Fruit fly (Drosophila melanogaster): Measurements from ENCODE around the gene Cdc16.

Gene Cdc16

DNA sequence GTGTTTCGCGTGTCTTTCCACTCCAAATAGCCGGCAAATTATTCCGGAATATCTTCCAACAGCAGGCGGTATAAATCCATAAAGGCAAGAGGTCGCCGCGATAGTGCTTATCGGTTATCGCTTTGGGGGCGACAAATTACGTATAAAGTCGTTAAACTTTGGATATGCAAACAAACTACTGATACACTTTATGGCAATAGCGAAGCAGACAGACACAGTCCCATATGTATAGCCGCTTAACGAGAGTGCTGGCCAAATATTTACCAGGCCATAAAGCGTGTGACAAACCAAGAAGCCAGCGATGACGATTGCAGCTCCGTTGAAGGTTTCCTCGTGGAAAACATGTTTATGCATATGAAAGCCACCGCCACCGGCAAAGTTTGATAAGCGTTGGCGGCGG lies 3.3 kb downstream of the Cdc16 start:
- TF ChIP-seq h (optimal IDR thresholded peaks at IDR 0.05) (no peak), ttk (optimal IDR thresholded peaks at IDR 0.05) (no peak), psq (optimal IDR thresholded peaks at IDR 0.05) (no peak), insv (optimal IDR thresholded peaks at IDR 0.05) (no peak), Sin3A (optimal IDR thresholded peaks at IDR 0.05) (no peak), Myc (optimal IDR thresholded peaks at IDR 0.05) (no peak)

dm6 chr3R:23287951-23288350 lies 7.0 kb downstream of the Cdc16 start, which contains the start of gene wam:
Gene wam, minus strand, starts transcription at chr3R:23288051.
- TF ChIP-seq psq (optimal IDR thresholded peaks at IDR 0.05) = no peak

DNA sequence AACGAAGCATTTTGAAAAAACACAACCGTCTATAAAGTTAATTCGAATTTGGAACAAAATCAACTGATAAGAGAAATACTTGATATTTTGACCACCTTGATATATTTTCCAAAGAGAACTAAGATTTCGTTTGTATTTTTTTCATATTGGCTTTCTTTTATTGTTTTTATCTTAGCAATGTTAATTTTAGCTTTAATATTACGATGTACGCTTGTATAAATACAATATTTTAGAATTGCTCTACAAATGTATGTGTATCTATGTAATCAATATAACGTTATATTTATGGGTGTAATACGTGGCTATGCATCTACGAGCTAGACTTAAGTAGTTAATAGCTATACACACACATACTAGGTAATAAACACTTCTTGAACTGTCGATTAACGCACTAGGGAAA lies 9.1 kb downstream of the Cdc16 start, which contains the start of gene bb8:
Gene bb8, minus strand, starts transcription at position 101 of the 400 bp plus-strand sequence.
- TF ChIP-seq Sin3A (optimal IDR thresholded peaks at IDR 0.05) (no peak), h (optimal IDR thresholded peaks at IDR 0.05) (no peak), psq (optimal IDR thresholded peaks at IDR 0.05) (no peak), Myc (optimal IDR thresholded peaks at IDR 0.05) (no peak), ttk (optimal IDR thresholded peaks at IDR 0.05) (no peak), insv (optimal IDR thresholded peaks at IDR 0.05) (no peak)

- TF ChIP-seq h (optimal IDR thresholded peaks at IDR 0.05) = no peak
- no peak for TF ChIP-seq insv (optimal IDR thresholded peaks at IDR 0.05)
- no peak for TF ChIP-seq psq (optimal IDR thresholded peaks at IDR 0.05)
- TF ChIP-seq Sin3A (optimal IDR thresholded peaks at IDR 0.05) = no peak
- TF ChIP-seq ttk (optimal IDR thresholded peaks at IDR 0.05) = no peak
- no peak for TF ChIP-seq Myc (optimal IDR thresholded peaks at IDR 0.05)
These were observed 11.3 kb downstream of the Cdc16 start for dm6 chr3R:23292267-23292666.

DNA sequence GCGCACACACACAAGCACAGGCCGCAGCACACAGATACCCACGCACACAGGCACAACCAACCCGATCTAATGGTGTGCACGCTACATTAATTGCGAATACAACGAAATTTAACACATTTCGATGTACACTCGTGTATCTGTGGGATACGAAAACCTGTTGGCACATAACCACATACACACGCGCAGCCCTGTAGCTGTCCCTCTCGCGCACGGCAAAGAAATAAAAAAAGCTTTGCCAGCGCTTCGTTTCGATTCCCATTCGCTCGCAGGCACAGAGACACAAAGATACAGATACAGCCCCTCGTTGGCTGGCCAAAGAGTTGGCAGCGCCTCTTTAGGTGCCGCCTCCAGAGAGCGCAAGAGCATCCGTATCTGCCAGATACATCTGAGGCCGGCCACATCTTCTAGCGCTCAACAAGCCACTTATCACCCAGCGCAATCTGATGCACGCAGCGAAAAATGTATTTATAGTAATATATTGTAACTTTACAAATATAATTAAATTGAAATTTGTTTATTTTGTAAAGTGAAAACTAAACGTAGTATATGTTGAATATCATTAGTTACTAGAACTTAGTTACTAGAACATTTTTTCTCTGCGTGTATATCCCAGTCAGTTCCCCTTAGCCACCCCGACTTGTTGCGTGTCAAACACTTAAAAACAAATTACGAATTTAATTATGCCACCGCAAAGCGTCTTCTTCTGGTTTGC lies 12.2 kb downstream of the Cdc16 start:
- TF ChIP-seq insv (optimal IDR thresholded peaks at IDR 0.05) = no peak
- TF ChIP-seq Myc (optimal IDR thresholded peaks at IDR 0.05) = no peak
- TF ChIP-seq Sin3A (optimal IDR thresholded peaks at IDR 0.05) = no peak
- TF ChIP-seq ttk (optimal IDR thresholded peaks at IDR 0.05) = no peak
- no peak for TF ChIP-seq psq (optimal IDR thresholded peaks at IDR 0.05)
- no peak for TF ChIP-seq h (optimal IDR thresholded peaks at IDR 0.05)

DNA sequence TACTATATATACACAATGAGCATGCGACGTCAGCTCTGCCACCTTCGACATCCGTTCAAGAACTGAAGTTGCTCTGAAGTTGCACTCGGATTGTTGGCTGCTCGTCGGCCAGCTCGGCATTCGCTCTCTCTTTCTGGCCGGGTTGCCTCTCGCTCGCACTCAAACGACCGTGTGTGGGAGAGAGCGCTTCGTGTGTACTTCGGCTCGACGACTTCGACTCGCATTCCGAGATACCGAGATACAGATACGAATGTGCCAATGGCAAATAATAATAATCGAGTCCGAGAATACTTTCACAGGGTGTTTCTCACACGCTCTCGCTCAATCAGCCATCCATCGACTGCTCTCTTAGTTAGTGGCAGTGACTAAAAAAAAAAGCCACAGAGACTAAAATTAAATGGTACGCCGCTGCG lies 14.4 kb downstream of the Cdc16 start:
- no peak for TF ChIP-seq psq (optimal IDR thresholded peaks at IDR 0.05)

DNA sequence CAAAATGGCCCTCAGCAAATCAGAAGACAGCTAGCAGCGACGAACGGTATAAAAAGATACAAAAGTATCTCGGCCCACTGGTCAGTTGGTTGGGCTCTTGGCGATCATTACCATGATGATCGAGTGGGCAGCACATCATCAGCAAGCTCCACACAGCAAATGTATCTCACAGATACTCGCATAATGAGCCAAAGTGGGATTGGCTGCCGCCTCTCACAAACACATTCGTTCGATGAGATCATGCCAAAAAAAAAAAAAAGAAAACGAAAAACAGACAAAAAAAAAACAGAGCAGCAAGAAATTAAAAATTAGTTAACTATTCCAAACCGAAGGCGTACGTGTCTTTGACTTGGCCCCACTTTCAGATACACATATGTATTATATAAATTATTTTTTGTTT lies 15.1 kb downstream of the Cdc16 start:
- TF ChIP-seq Sin3A (optimal IDR thresholded peaks at IDR 0.05) (no peak), ttk (optimal IDR thresholded peaks at IDR 0.05) (no peak), psq (optimal IDR thresholded peaks at IDR 0.05) (no peak), Myc (optimal IDR thresholded peaks at IDR 0.05) (no peak), insv (optimal IDR thresholded peaks at IDR 0.05) (no peak), h (optimal IDR thresholded peaks at IDR 0.05) (no peak)

dm6 chr3R:23297132-23297862 lies 16.3 kb downstream of the Cdc16 start:
- TF ChIP-seq Myc (optimal IDR thresholded peaks at IDR 0.05) = no peak
- no peak for TF ChIP-seq h (optimal IDR thresholded peaks at IDR 0.05)
- TF ChIP-seq psq (optimal IDR thresholded peaks at IDR 0.05) = no peak
- no peak for TF ChIP-seq Sin3A (optimal IDR thresholded peaks at IDR 0.05)
- no peak for TF ChIP-seq insv (optimal IDR thresholded peaks at IDR 0.05)

DNA sequence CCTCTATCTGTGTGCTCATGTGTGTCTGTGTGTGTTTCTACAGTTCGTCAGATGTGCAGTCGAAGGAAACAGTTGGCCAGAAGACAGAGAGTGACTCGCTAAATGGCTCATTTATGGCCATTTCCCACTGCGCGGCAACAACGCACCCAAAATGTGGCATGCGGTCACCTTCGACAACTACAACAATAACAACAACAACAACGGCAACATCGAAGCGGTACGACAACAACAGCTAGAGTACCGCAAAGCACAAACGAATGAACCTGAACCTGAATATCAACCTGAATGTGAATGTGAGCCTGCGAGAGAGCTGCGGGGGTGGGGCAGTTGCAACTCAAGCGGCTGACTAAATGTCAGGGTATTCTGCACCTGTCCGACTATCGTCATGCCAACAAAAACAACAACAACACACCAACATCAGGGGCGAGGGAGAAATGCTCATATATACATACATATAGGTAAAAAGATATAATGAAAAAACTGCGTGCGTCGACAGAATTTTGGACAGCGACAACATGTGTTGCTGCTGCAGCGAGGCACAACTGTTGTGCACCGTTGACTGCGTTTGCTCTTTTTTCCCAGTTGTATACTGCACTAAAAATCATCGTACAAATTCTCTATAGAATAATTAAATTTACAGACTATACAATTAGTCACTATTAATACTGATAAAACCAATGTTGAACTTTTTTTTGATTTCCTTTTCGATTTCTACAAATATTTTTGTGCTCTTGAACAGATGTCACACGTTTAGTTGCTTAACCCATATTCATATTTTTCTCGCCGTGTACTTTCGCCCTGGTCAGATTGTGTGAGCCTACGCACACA lies 19.3 kb downstream of the Cdc16 start:
- no peak for TF ChIP-seq Myc (optimal IDR thresholded peaks at IDR 0.05)
- no peak for TF ChIP-seq Sin3A (optimal IDR thresholded peaks at IDR 0.05)
- no peak for TF ChIP-seq ttk (optimal IDR thresholded peaks at IDR 0.05)
- TF ChIP-seq insv (optimal IDR thresholded peaks at IDR 0.05) = no peak
- no peak for TF ChIP-seq psq (optimal IDR thresholded peaks at IDR 0.05)
- no peak for TF ChIP-seq h (optimal IDR thresholded peaks at IDR 0.05)

dm6 chr3R:23301270-23301669 lies 20.3 kb downstream of the Cdc16 start:
- TF ChIP-seq ttk (optimal IDR thresholded peaks at IDR 0.05) = no peak

DNA sequence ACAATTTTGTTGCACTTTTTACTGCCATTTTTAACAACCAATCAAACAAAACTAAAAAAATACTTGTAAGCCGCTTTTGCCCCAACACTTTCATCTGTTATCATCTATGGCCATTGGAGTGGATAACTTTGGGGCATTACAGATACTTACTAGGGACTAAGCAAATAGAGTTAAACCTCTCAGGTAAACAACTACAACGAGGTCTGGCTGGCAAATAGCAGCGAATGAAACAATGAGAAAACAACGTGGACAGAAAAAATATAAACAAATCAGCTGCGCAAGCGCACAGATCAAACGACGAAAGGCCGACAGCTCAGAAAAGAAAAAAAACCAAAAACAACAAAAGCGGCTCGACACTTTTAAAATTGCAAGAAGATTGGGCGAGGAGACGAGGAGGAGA lies 21.2 kb downstream of the Cdc16 start:
- TF ChIP-seq ttk (optimal IDR thresholded peaks at IDR 0.05) (no peak), h (optimal IDR thresholded peaks at IDR 0.05) (no peak), Sin3A (optimal IDR thresholded peaks at IDR 0.05) (no peak), psq (optimal IDR thresholded peaks at IDR 0.05) (no peak), Myc (optimal IDR thresholded peaks at IDR 0.05) (no peak), insv (optimal IDR thresholded peaks at IDR 0.05) (no peak)

- TF ChIP-seq Sin3A (optimal IDR thresholded peaks at IDR 0.05) (no peak), Myc (optimal IDR thresholded peaks at IDR 0.05) (no peak), h (optimal IDR thresholded peaks at IDR 0.05) (no peak), psq (optimal IDR thresholded peaks at IDR 0.05) (no peak), insv (optimal IDR thresholded peaks at IDR 0.05) (no peak), ttk (optimal IDR thresholded peaks at IDR 0.05) (no peak)
These were observed 22.3 kb downstream of the Cdc16 start for dm6 chr3R:23303297-23303696.

All from Kc167 (cell line).